Worm (Caenorhabditis elegans): ENCODE results near the gene srh-289.

The srh-289 gene

DNA sequence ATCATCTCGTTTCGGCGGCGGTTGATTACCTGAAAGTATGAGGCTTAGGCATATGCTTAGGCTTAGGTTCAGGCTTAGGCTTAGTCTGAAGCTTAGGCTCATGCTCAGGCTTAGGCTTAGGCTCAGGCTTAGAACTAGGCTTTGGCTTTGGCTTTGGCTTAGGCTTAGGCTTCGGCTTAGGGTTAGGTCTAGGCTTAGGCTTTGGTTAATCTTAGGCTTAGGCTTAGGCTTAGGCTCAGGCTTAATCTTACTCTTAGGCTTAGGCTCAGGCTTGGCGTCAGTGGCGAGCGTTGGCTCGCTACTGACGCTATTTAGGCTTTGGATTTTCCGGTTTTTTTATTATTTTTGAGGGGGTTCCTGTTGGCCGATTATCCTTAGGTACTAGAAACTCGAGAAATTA is 50.1 kb downstream of the srh-289 start:
- no peak for TF ChIP-seq nhr-20 (tag; optimal IDR thresholded peaks at IDR 0.05)
- TF ChIP-seq xbp-1 (tag; optimal IDR thresholded peaks at IDR 0.05), result no peak
